Fruit fly (Drosophila melanogaster): Measurements from ENCODE around the gene Calx.

Gene Calx

dm6 chr3R:20956875-20957874 is 20.8 kb upstream of the Calx start (continued):
- TF ChIP-seq vvl (GFP tag; IDR thresholded peaks at IDR 0.05) = peak; percentile 43; the same call in 1 of the 2 replicates
- TF ChIP-seq CG33213 (GFP tag; optimal IDR thresholded peaks at IDR 0.05) = peak; percentile 29
- peak; percentile 76 for TF ChIP-seq CG10654 (GFP tag; optimal IDR thresholded peaks at IDR 0.05)
- TF ChIP-seq CG12219 (GFP tag; optimal IDR thresholded peaks at IDR 0.05) = peak; percentile 9
- peak; percentile 60 for TF ChIP-seq disco-r (GFP tag; optimal IDR thresholded peaks at IDR 0.05)
- TF ChIP-seq jing (GFP tag; optimal IDR thresholded peaks at IDR 0.05) = peak; percentile 71
- TF ChIP-seq CG14014 (GFP tag; IDR thresholded peaks at IDR 0.05) = 0 out of 2 replicates have a peak, but pooled peaks have one; percentile 52
- peak; percentile 34; the same call in 1 of the 2 replicates for TF ChIP-seq Ada2b (GFP tag; IDR thresholded peaks at IDR 0.05)
- peak; percentile 91 for TF ChIP-seq Oli (tag; optimal IDR thresholded peaks at IDR 0.05)
- peak; percentile 90 for TF ChIP-seq CG6683 (GFP tag; optimal IDR thresholded peaks at IDR 0.05)
- TF ChIP-seq HLH3B (GFP tag; IDR thresholded peaks at IDR 0.05) = peak; percentile 33; the same call in 1 of the 2 replicates
- TF ChIP-seq tna (GFP tag; IDR thresholded peaks at IDR 0.05; ENCODE audit: partially characterized antibody) = 0 out of 2 replicates have a peak, but pooled peaks have one; percentile 44
- peak; percentile 44; the same call in 1 of the 2 replicates for TF ChIP-seq sisA (GFP tag; IDR thresholded peaks at IDR 0.05)
- TF ChIP-seq sug (tag; optimal IDR thresholded peaks at IDR 0.05) = peak; percentile 87
- no peak for TF ChIP-seq fd102C (GFP tag; optimal IDR thresholded peaks at IDR 0.05)
- no peak for TF ChIP-seq toy (GFP tag; IDR thresholded peaks at IDR 0.05)
- peak; percentile 9; the same call in 1 of the 3 replicates for TF ChIP-seq CG6791 (GFP tag; IDR thresholded peaks at IDR 0.05; ENCODE audit: partially characterized antibody)
- TF ChIP-seq H2.0 (GFP tag; IDR thresholded peaks at IDR 0.05) = no peak
- TF ChIP-seq dmrt99B (tag; optimal IDR thresholded peaks at IDR 0.05) = peak; percentile 92
- peak; percentile 99 for TF ChIP-seq CG17361 (GFP tag; IDR thresholded peaks at IDR 0.05)
- peak; percentile 62 for TF ChIP-seq Bdp1 (GFP tag; optimal IDR thresholded peaks at IDR 0.05)
- peak; percentile 68 for TF ChIP-seq crc (GFP tag; optimal IDR thresholded peaks at IDR 0.05)
- TF ChIP-seq gsb-n (tag; optimal IDR thresholded peaks at IDR 0.05) = peak; percentile 71
- TF ChIP-seq klu (GFP tag; IDR thresholded peaks at IDR 0.05) = peak; percentile 72; the same call in 1 of the 2 replicates
- peak in 1 of 2 experiments; percentile 72 for TF ChIP-seq Eip74EF (GFP tag; optimal IDR thresholded peaks at IDR 0.05)
- TF ChIP-seq en (GFP tag; optimal IDR thresholded peaks at IDR 0.05) = peak; percentile 53
- TF ChIP-seq CG10431 (GFP tag; optimal IDR thresholded peaks at IDR 0.05) = peak; percentile 69
- peak; percentile 76 for TF ChIP-seq chif (GFP tag; optimal IDR thresholded peaks at IDR 0.05)
- TF ChIP-seq hth (optimal IDR thresholded peaks at IDR 0.05) = no peak
- peak; percentile 50 for TF ChIP-seq NC2β (GFP tag; optimal IDR thresholded peaks at IDR 0.05)

- TF ChIP-seq Aef1 (GFP tag; IDR thresholded peaks at IDR 0.05) = no peak
- TF ChIP-seq CG10267 (tag; optimal IDR thresholded peaks at IDR 0.05) = no peak
- no peak for TF ChIP-seq BtbVII (GFP tag; optimal IDR thresholded peaks at IDR 0.05)
- no peak for TF ChIP-seq Sry-β (GFP tag; optimal IDR thresholded peaks at IDR 0.05)
- no peak for TF ChIP-seq CG12236 (GFP tag; optimal IDR thresholded peaks at IDR 0.05)
- peak; percentile 34; the same call in 1 of the 2 replicates for TF ChIP-seq bbx (GFP tag; IDR thresholded peaks at IDR 0.05; ENCODE audit: partially characterized antibody)
- TF ChIP-seq chm (GFP tag; IDR thresholded peaks at IDR 0.05) = 0 out of 2 replicates have a peak, but pooled peaks have one; percentile 30
- 0 out of 3 replicates have a peak, but pooled peaks have one; percentile 23 for TF ChIP-seq Opbp (GFP tag; IDR thresholded peaks at IDR 0.05; ENCODE audit: partially characterized antibody)
- TF ChIP-seq lab (GFP tag; optimal IDR thresholded peaks at IDR 0.05) = peak; percentile 13
- peak; percentile 50 for TF ChIP-seq Med (GFP tag)
- TF ChIP-seq danr (GFP tag; IDR thresholded peaks at IDR 0.05) = no peak
- TF ChIP-seq dmrt99B (tag; optimal IDR thresholded peaks at IDR 0.05) = no peak
- TF ChIP-seq CG18599 (GFP tag; optimal IDR thresholded peaks at IDR 0.05) = peak; percentile 2
- 0 out of 3 replicates have a peak, but pooled peaks have one; percentile 26 for TF ChIP-seq Dbx (GFP tag; IDR thresholded peaks at IDR 0.05)
- TF ChIP-seq vfl (GFP tag; optimal IDR thresholded peaks at IDR 0.05) = no peak
- TF ChIP-seq scrt (GFP tag; optimal IDR thresholded peaks at IDR 0.05) = peak; percentile 12
- TF ChIP-seq CG13894 (tag; optimal IDR thresholded peaks at IDR 0.05) = peak; percentile 53
- TF ChIP-seq CG1792 (GFP tag; optimal IDR thresholded peaks at IDR 0.05) = no peak
Measured at dm6 chr3R:20958599-20959150, 19.3 kb upstream of the Calx start.
